Fruit fly (Drosophila melanogaster): ENCODE data around the gene CG32512.
A peak's percentile ranks its signal among the peaks of the same experiment; 100 is the strongest.

CG32512 gene

DNA sequence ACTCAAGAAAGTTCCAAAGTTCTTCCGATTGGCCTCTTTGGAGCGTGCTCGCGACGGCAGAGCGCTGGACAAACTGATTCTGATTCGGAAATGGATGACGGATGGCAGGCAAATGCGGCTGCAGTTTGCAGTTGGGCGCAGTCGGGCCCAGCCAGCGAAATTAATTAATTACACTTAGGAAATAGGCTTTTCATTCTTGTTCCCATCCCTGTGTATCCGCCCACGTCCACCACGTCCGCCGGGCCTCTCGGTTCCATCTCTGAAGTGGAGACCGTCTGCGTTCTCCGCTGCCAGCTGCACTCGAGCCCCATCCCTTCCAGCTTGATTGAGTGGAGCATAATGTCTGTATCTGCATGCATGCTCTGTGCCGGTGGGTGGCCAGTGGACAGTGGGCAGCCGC lies 26.8 kb downstream of the CG32512 start, which contains the start of gene CG15449:
Gene CG15449 (minus strand): TSS at position 101 of the 400 bp plus-strand sequence.
- no peak for TF ChIP-seq Ada2b (GFP tag; IDR thresholded peaks at IDR 0.05)
- TF ChIP-seq ftz-f1 (GFP tag; optimal IDR thresholded peaks at IDR 0.05) = no peak
- TF ChIP-seq CG6683 (GFP tag; optimal IDR thresholded peaks at IDR 0.05) = no peak
- TF ChIP-seq Med (GFP tag) = peak; percentile 15

- peak; percentile 17 for TF ChIP-seq D19A (tag; optimal IDR thresholded peaks at IDR 0.05)
- peak; percentile 17 for TF ChIP-seq CG11504 (tag; optimal IDR thresholded peaks at IDR 0.05)
- peak; percentile 0 for TF ChIP-seq CG17359 (tag; optimal IDR thresholded peaks at IDR 0.05)
- TF ChIP-seq lov (optimal IDR thresholded peaks at IDR 0.05) = no peak
- TF ChIP-seq lov (GFP tag; IDR thresholded peaks at IDR 0.05) = no peak
- no peak for TF ChIP-seq CG7372 (GFP tag; IDR thresholded peaks at IDR 0.05)
- no peak for TF ChIP-seq CG8290 (GFP tag; optimal IDR thresholded peaks at IDR 0.05)
- TF ChIP-seq CG8290 (tag; optimal IDR thresholded peaks at IDR 0.05) = peak in 1 of 2 experiments; percentile 21
- no peak for TF ChIP-seq Bteb2 (GFP tag; optimal IDR thresholded peaks at IDR 0.05)
- TF ChIP-seq CG17328 (GFP tag; IDR thresholded peaks at IDR 0.05) = 0 out of 2 replicates have a peak, but pooled peaks have one; percentile 11
- TF ChIP-seq Med (GFP tag) = peak; percentile 21
- no peak for TF ChIP-seq CG6813 (GFP tag; optimal IDR thresholded peaks at IDR 0.05)
- TF ChIP-seq CG10267 (tag; optimal IDR thresholded peaks at IDR 0.05) = no peak
- no peak for TF ChIP-seq tll (GFP tag; optimal IDR thresholded peaks at IDR 0.05)
- TF ChIP-seq Hr51 (GFP tag; optimal IDR thresholded peaks at IDR 0.05) = peak in 1 of 2 experiments; percentile 26
- peak; percentile 28 for TF ChIP-seq CG15269 (tag; optimal IDR thresholded peaks at IDR 0.05)
- peak; percentile 3 for TF ChIP-seq PHDP (tag; optimal IDR thresholded peaks at IDR 0.05)
- TF ChIP-seq z (GFP tag; IDR thresholded peaks at IDR 0.05) = 0 out of 3 replicates have a peak, but pooled peaks have one; percentile 40
- peak; percentile 21; the same call in 1 of the 3 replicates for TF ChIP-seq CG17361 (GFP tag; IDR thresholded peaks at IDR 0.05)
- TF ChIP-seq CG2120 (GFP tag; optimal IDR thresholded peaks at IDR 0.05) = peak; percentile 11
- TF ChIP-seq CG18262 (tag; optimal IDR thresholded peaks at IDR 0.05) = peak; percentile 24
- peak; percentile 5 for TF ChIP-seq Sox102F (GFP tag; optimal IDR thresholded peaks at IDR 0.05)
- peak; percentile 53; the same call in 1 of the 3 replicates for TF ChIP-seq row (GFP tag; IDR thresholded peaks at IDR 0.05)
- peak; percentile 23 for TF ChIP-seq Meics (GFP tag; optimal IDR thresholded peaks at IDR 0.05)
- TF ChIP-seq CG2678 (tag; optimal IDR thresholded peaks at IDR 0.05) = peak; percentile 16
- peak; percentile 14 for TF ChIP-seq CG12391 (tag; optimal IDR thresholded peaks at IDR 0.05)
- no peak for TF ChIP-seq ERR (GFP tag; optimal IDR thresholded peaks at IDR 0.05)
- TF ChIP-seq CG12071 (GFP tag; optimal IDR thresholded peaks at IDR 0.05) = no peak
- TF ChIP-seq odd (GFP tag; optimal IDR thresholded peaks at IDR 0.05) = no peak
- TF ChIP-seq gem (tag; optimal IDR thresholded peaks at IDR 0.05) = peak; percentile 48
- peak in 1 of 2 experiments; percentile 26 for TF ChIP-seq bsh (GFP tag; optimal IDR thresholded peaks at IDR 0.05)
- TF ChIP-seq CG10209 (GFP tag; optimal IDR thresholded peaks at IDR 0.05) = no peak
- peak; percentile 92 for TF ChIP-seq CG11696 (GFP tag; IDR thresholded peaks at IDR 0.05)
- peak; percentile 17 for TF ChIP-seq unpg (GFP tag; optimal IDR thresholded peaks at IDR 0.05)
- TF ChIP-seq YL-1 (GFP tag; optimal IDR thresholded peaks at IDR 0.05) = peak; percentile 16
- peak; percentile 24 for TF ChIP-seq CG7839 (tag; optimal IDR thresholded peaks at IDR 0.05)
- TF ChIP-seq Ada2b (GFP tag; IDR thresholded peaks at IDR 0.05) = peak; percentile 37; the same call in 1 of the 2 replicates
- no peak for TF ChIP-seq CG7987 (GFP tag; optimal IDR thresholded peaks at IDR 0.05)
- TF ChIP-seq CG8359 (GFP tag; optimal IDR thresholded peaks at IDR 0.05; ENCODE audit: borderline replicate concordance) = no peak
- TF ChIP-seq sens (GFP tag) = peak; percentile 31
Observed at dm6 chrX:21035938-21036324, 31.4 kb downstream of the CG32512 start.

Measured in whole organism, embryonic.